Worm (Caenorhabditis elegans): ENCODE measurements around the gene C50B6.9.

- TF ChIP-seq med-1 (GFP tag; optimal IDR thresholded peaks at IDR 0.05; ENCODE audit: insufficient read depth) (no peak), flt-1 (GFP tag; IDR thresholded peaks at IDR 0.05) (no peak), ztf-29 (GFP tag; IDR thresholded peaks at IDR 0.05) (no peak), tab-1 (GFP tag; IDR thresholded peaks at IDR 0.05) (no peak), klf-2 (GFP tag; conservative IDR thresholded peaks at IDR 0.05) (no peak), T22C8.4 (GFP tag; IDR thresholded peaks at IDR 0.05) (no peak)
Measured at ce11 chrV:13309806-13310205, 26.4 kb upstream of the C50B6.9 start.

All from whole organism, midembryonic.